Worm (Caenorhabditis elegans) whole organism, L4 larva: ENCODE data around the gene T13F2.2.
A peak's percentile ranks its signal among the peaks of the same experiment; 100 is the strongest.

Experiments used
- D1046.2 ChIP-seq: fragments of 200-800 bp; sonication (Bioruptor generic); IDR thresholded peaks from 2 replicates; pipeline ENCODE4 v1.3.6; 2022; ENCODE audit warnings: missing genetic modification characterization, missing compliant biosample characterization
- F26F4.8 ChIP-seq: fragments of 200-800 bp; sonication (Bioruptor generic); conservative IDR thresholded peaks from 2 replicates; pipeline ENCODE4 v1.3.6; 2022; ENCODE audit warnings: missing genetic modification characterization, missing compliant biosample characterization
- F44E2.7 ChIP-seq: fragments of 200-800 bp; sonication (Bioruptor generic); IDR thresholded peaks from 2 replicates; pipeline ENCODE4 v2.1.2; 2022; ENCODE audit warnings: missing genetic modification characterization, missing compliant biosample characterization
- F49E8.2 ChIP-seq: sonication (generic microtip); optimal IDR thresholded peaks from 2 replicates; lab custom pipeline; 2016; ENCODE audit warnings: missing compliant biosample characterization, mild to moderate bottlenecking, missing genetic modification characterization, borderline replicate concordance
- R02D3.7 ChIP-seq: fragments of 150-350 bp; sonication (generic microtip); optimal IDR thresholded peaks from 3 replicates; lab custom pipeline; 2014; ENCODE audit warnings: missing biosample characterization, missing genetic modification characterization
- T26A8.4 ChIP-seq: fragments of 200-800 bp; sonication (Bioruptor generic); IDR thresholded peaks from 2 replicates; pipeline ENCODE4 v1.3.6; 2022; ENCODE audit warnings: missing genetic modification characterization, missing compliant biosample characterization
- Y105C5A.15 ChIP-seq: fragments of 200-800 bp; sonication (Bioruptor generic); IDR thresholded peaks from 2 replicates; pipeline ENCODE4 v1.3.6; 2022; ENCODE audit warnings: missing genetic modification characterization, missing compliant biosample characterization
- ZK337.2 ChIP-seq: fragments of 200-800 bp; sonication (Bioruptor generic); IDR thresholded peaks from 2 replicates; pipeline ENCODE4 v1.3.6; 2022; ENCODE audit warnings: missing genetic modification reagents, missing genetic modification characterization, missing compliant biosample characterization
- ZK546.5 ChIP-seq, 2 experiments: sonication (generic microtip); optimal IDR thresholded peaks; 2 replicates each; lab custom pipeline; 2017; ENCODE audit warnings: missing biosample characterization in 2 of 2, missing genetic modification characterization in 2 of 2
- aha-1 ChIP-seq: fragments of 150-350 bp; peaks from one replicate; lab custom pipeline; 2014; ENCODE audit warnings: missing biosample characterization, missing genetic modification characterization
- attf-4 ChIP-seq: sonication (generic microtip); optimal IDR thresholded peaks from 3 replicates; lab custom pipeline; 2017; ENCODE audit warnings: missing biosample characterization, missing genetic modification characterization
- ceh-44 ChIP-seq: fragments of 200-800 bp; sonication (Bioruptor generic); IDR thresholded peaks from 2 replicates; pipeline ENCODE4 v1.3.6; 2022; ENCODE audit warnings: missing genetic modification reagents, missing genetic modification characterization, missing compliant biosample characterization
- ceh-62 ChIP-seq: sonication (generic microtip); optimal IDR thresholded peaks from 2 replicates; lab custom pipeline; 2017; ENCODE audit warnings: missing biosample characterization, missing genetic modification characterization
- ces-1 ChIP-seq: fragments of 150-350 bp; sonication (generic microtip); optimal IDR thresholded peaks from 4 replicates; lab custom pipeline; 2014; ENCODE audit warnings: missing biosample characterization, missing genetic modification reagents, missing genetic modification characterization
- daf-12 ChIP-seq: fragments of 150-350 bp; optimal IDR thresholded peaks from 2 replicates; lab custom pipeline; 2014; ENCODE audit warnings: missing biosample characterization, missing genetic modification reagents, missing genetic modification characterization
- daf-16 ChIP-seq, 3 experiments: sonication (generic microtip); optimal IDR thresholded peaks; 2 replicates each; lab custom pipeline; 2016 to 2017; ENCODE audit warnings: missing genetic modification characterization in 3 of 3, missing genetic modification reagents in 3 of 3, mild to moderate bottlenecking in 2 of 3, missing compliant biosample characterization in 2 of 3, missing biosample characterization in 1 of 3, moderate library complexity in 1 of 3
- daf-19 ChIP-seq: fragments of 200-800 bp; sonication (Bioruptor generic); conservative IDR thresholded peaks from 2 replicates; pipeline ENCODE4 v1.3.6; 2022; ENCODE audit warnings: missing genetic modification characterization, missing compliant biosample characterization
- dmd-6 ChIP-seq: fragments of 200-800 bp; sonication (Bioruptor generic); IDR thresholded peaks from 2 replicates; pipeline ENCODE4 v1.3.6; 2022; ENCODE audit warnings: missing genetic modification reagents, missing genetic modification characterization, missing compliant biosample characterization
- dve-1 ChIP-seq: sonication (generic microtip); optimal IDR thresholded peaks from 2 replicates; lab custom pipeline; 2017; ENCODE audit warnings: antibody characterized with exemption, mild to moderate bottlenecking, missing genetic modification characterization, missing compliant biosample characterization; ENCODE audit not compliant: insufficient read depth
- egl-27 ChIP-seq: sonication (generic microtip); optimal IDR thresholded peaks from 3 replicates; lab custom pipeline; 2017; ENCODE audit warnings: missing biosample characterization, missing genetic modification reagents, missing genetic modification characterization
- egl-43 ChIP-seq: fragments of 200-800 bp; sonication (Bioruptor generic); IDR thresholded peaks from 2 replicates; pipeline ENCODE4 v1.3.6; 2022; ENCODE audit warnings: missing genetic modification reagents, missing genetic modification characterization, missing compliant biosample characterization
- hif-1 ChIP-seq, 2 experiments: sonication (generic microtip); optimal IDR thresholded peaks; 2 replicates each; lab custom pipeline; 2016 to 2017; ENCODE audit warnings: missing compliant biosample characterization in 2 of 2, missing genetic modification characterization in 2 of 2, missing genetic modification reagents in 2 of 2, missing genotype in 2 of 2, mild to moderate bottlenecking in 1 of 2
- hlh-11 ChIP-seq: fragments of 200-800 bp; sonication (Bioruptor generic); optimal IDR thresholded peaks from 2 replicates; lab custom pipeline; 2018; ENCODE audit warnings: mild to moderate bottlenecking, missing genetic modification characterization, missing compliant biosample characterization
- hlh-30 ChIP-seq: sonication (generic microtip); optimal IDR thresholded peaks from 2 replicates; lab custom pipeline; 2017; ENCODE audit warnings: antibody characterized with exemption, mild to moderate bottlenecking, missing genetic modification characterization, missing compliant biosample characterization; ENCODE audit not compliant: insufficient read depth
- jun-1 ChIP-seq: fragments of 150-350 bp; optimal IDR thresholded peaks from 2 replicates; lab custom pipeline; 2014; ENCODE audit warnings: missing biosample characterization, missing genetic modification reagents, missing genetic modification characterization
- lin-13 ChIP-seq: fragments of 150-350 bp; optimal IDR thresholded peaks from 2 replicates; lab custom pipeline; 2014; ENCODE audit warnings: missing biosample characterization, missing genetic modification reagents, missing genetic modification characterization
- lin-15B ChIP-seq: fragments of 150-350 bp; sonication (generic microtip); optimal IDR thresholded peaks from 3 replicates; lab custom pipeline; 2014; ENCODE audit warnings: missing biosample characterization, missing genetic modification characterization
- lin-38 ChIP-seq: fragments of 200-800 bp; sonication (Bioruptor generic); IDR thresholded peaks from 2 replicates; pipeline ENCODE4 v1.3.6; 2022; ENCODE audit warnings: missing genetic modification reagents, missing genetic modification characterization, missing compliant biosample characterization
- mdt-29 ChIP-seq: fragments of 200-800 bp; sonication (Bioruptor generic); IDR thresholded peaks from 2 replicates; pipeline ENCODE4 v1.3.6; 2022; ENCODE audit warnings: missing genetic modification reagents, missing genetic modification characterization, missing compliant biosample characterization
- mep-1 ChIP-seq: fragments of 150-350 bp; sonication (generic microtip); optimal IDR thresholded peaks from 3 replicates; lab custom pipeline; 2014; ENCODE audit warnings: missing biosample characterization, missing genetic modification characterization
- mes-2 ChIP-seq: sonication (generic microtip); optimal IDR thresholded peaks from 2 replicates; lab custom pipeline; 2016; ENCODE audit warnings: missing genotype, mild to moderate bottlenecking, missing genetic modification characterization, missing compliant biosample characterization; ENCODE audit not compliant: poor library complexity, severe bottlenecking
- mxl-2 ChIP-seq: fragments of 200-800 bp; sonication (Bioruptor generic); conservative IDR thresholded peaks from 2 replicates; pipeline ENCODE4 v1.3.6; 2022; ENCODE audit warnings: missing genetic modification reagents, missing genetic modification characterization, missing compliant biosample characterization
- nhr-102 ChIP-seq: sonication (generic microtip); optimal IDR thresholded peaks from 2 replicates; lab custom pipeline; 2016; ENCODE audit warnings: mild to moderate bottlenecking, missing genetic modification characterization, moderate library complexity, missing compliant biosample characterization
- nhr-11 ChIP-seq: fragments of 150-350 bp; optimal IDR thresholded peaks from 2 replicates; lab custom pipeline; 2014; ENCODE audit warnings: missing biosample characterization, missing genetic modification characterization
- nhr-111 ChIP-seq: fragments of 200-800 bp; sonication (Bioruptor generic); optimal IDR thresholded peaks from 2 replicates; lab custom pipeline; 2018; ENCODE audit warnings: mild to moderate bottlenecking, missing genetic modification characterization, missing compliant biosample characterization
- nhr-28 ChIP-seq: fragments of 150-350 bp; optimal IDR thresholded peaks from 2 replicates; lab custom pipeline; 2014; ENCODE audit warnings: missing biosample characterization, missing genetic modification characterization
- nhr-41 ChIP-seq: fragments of 200-800 bp; sonication (Bioruptor generic); IDR thresholded peaks from 2 replicates; pipeline ENCODE4 v1.3.6; 2022; ENCODE audit warnings: missing genetic modification reagents, missing genetic modification characterization, missing compliant biosample characterization
- nhr-42 ChIP-seq: fragments of 200-800 bp; sonication (Bioruptor generic); IDR thresholded peaks from 2 replicates; pipeline ENCODE4 v1.3.6; 2022; ENCODE audit warnings: missing genetic modification characterization, missing compliant biosample characterization
- nhr-48 ChIP-seq: sonication (generic microtip); optimal IDR thresholded peaks from 2 replicates; lab custom pipeline; 2016; ENCODE audit warnings: mild to moderate bottlenecking, missing genetic modification characterization, missing compliant biosample characterization
- nhr-6 ChIP-seq: fragments of 150-350 bp; optimal IDR thresholded peaks from 2 replicates; lab custom pipeline; 2014; ENCODE audit warnings: missing biosample characterization, missing genetic modification characterization
- nhr-77 ChIP-seq: fragments of 150-350 bp; optimal IDR thresholded peaks from 2 replicates; lab custom pipeline; 2014; ENCODE audit warnings: missing biosample characterization, missing genetic modification characterization
- php-3 ChIP-seq: fragments of 200-800 bp; sonication (Bioruptor generic); IDR thresholded peaks from 2 replicates; pipeline ENCODE4 v1.3.6; 2022; ENCODE audit warnings: missing genetic modification reagents, missing genetic modification characterization, missing compliant biosample characterization
- pqm-1 ChIP-seq: sonication (generic microtip); optimal IDR thresholded peaks from 2 replicates; lab custom pipeline; 2017; ENCODE audit warnings: missing biosample characterization, missing genetic modification characterization
- saeg-2 ChIP-seq: fragments of 200-800 bp; sonication (Bioruptor generic); IDR thresholded peaks from 2 replicates; pipeline ENCODE4 v1.3.6; 2022; ENCODE audit warnings: missing genetic modification reagents, missing genetic modification characterization, missing compliant biosample characterization
- set-16 ChIP-seq: fragments of 200-800 bp; sonication (Bioruptor generic); IDR thresholded peaks from 2 replicates; pipeline ENCODE4 v1.3.6; 2022; ENCODE audit warnings: missing genetic modification reagents, missing genetic modification characterization, missing compliant biosample characterization
- skn-1 ChIP-seq: fragments of 150-350 bp; optimal IDR thresholded peaks from 2 replicates; lab custom pipeline; 2014; ENCODE audit warnings: missing biosample characterization, missing genetic modification characterization
- spr-1 ChIP-seq: sonication (generic microtip); optimal IDR thresholded peaks from 2 replicates; lab custom pipeline; 2016; ENCODE audit warnings: mild to moderate bottlenecking, missing genetic modification characterization, missing compliant biosample characterization
- tag-97 ChIP-seq: fragments of 200-800 bp; sonication (Bioruptor generic); IDR thresholded peaks from 2 replicates; pipeline ENCODE4 v1.3.6; 2022; ENCODE audit warnings: missing genetic modification characterization, missing compliant biosample characterization
- unc-39 ChIP-seq: sonication (generic microtip); optimal IDR thresholded peaks from 2 replicates; lab custom pipeline; 2017; ENCODE audit warnings: missing biosample characterization, missing genetic modification characterization
- vab-7 ChIP-seq: fragments of 200-800 bp; sonication (Bioruptor generic); IDR thresholded peaks from 2 replicates; pipeline ENCODE4 v1.3.6; 2022; ENCODE audit warnings: missing genetic modification reagents, missing genetic modification characterization, missing compliant biosample characterization
- zag-1 ChIP-seq: fragments of 150-350 bp; optimal IDR thresholded peaks from 2 replicates; lab custom pipeline; 2014; ENCODE audit warnings: missing biosample characterization, missing genetic modification characterization
- zip-11 ChIP-seq: fragments of 200-800 bp; sonication (Bioruptor generic); IDR thresholded peaks from 2 replicates; pipeline ENCODE4 v1.3.6; 2022; ENCODE audit warnings: missing genetic modification characterization, missing compliant biosample characterization
- ztf-7 ChIP-seq: fragments of 150-350 bp; optimal IDR thresholded peaks from 2 replicates; lab custom pipeline; 2014; ENCODE audit warnings: missing biosample characterization, missing genetic modification characterization

The T13F2.2 gene

DNA sequence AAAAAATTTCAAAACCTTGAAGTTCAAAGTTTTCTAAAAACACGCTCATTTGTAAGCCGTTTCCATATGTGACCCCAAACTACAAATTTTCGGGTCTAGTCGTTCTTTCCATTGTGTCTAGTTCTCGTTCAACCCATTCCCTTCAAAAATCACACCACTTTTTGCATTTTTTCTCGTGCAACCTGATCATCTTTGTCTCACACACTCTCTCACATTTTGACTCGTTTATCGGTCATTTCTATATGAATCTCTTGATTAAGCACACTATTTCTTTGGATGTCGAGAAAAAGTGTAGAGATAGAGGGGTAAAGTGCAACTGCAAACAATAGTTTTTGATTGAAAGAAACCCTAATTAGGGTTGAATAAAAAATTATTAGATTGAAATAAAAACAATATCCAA is 6.4 kb upstream of the T13F2.2 start (continued):
- TF ChIP-seq dmd-6 (GFP tag; lab: Robert Waterston, UW) (peak; percentile 70), skn-1 (tag; lab: Kevin White, UChicago) (no peak), zip-11 (no peak), zag-1 (no peak), nhr-28 (tag; lab: Kevin White, UChicago) (peak; percentile 96), nhr-42 (GFP tag; lab: Robert Waterston, UW) (no peak), set-16 (GFP tag; lab: Robert Waterston, UW) (no peak), F26F4.8 (GFP tag; lab: Robert Waterston, UW) (no peak), nhr-111 (GFP tag; lab: Kevin White, UChicago) (no peak), ztf-7 (tag; lab: Kevin White, UChicago) (no peak), saeg-2 (GFP tag; lab: Robert Waterston, UW) (no peak), nhr-102 (tag; lab: Kevin White, UChicago) (no peak), php-3 (GFP tag; lab: Robert Waterston, UW) (peak; percentile 40; the same call in 1 of the 2 replicates), nhr-6 (tag; lab: Kevin White, UChicago) (peak; percentile 24), pqm-1 (peak; percentile 40), lin-13 (GFP tag; lab: Kevin White, UChicago) (peak; percentile 44), F49E8.2 (tag; lab: Kevin White, UChicago) (no peak), Y105C5A.15 (no peak), attf-4 (tag; lab: Kevin White, UChicago) (no peak), D1046.2 (GFP tag; lab: Robert Waterston, UW) (no peak), hlh-11 (tag; lab: Kevin White, UChicago) (peak; percentile 93), egl-27 (tag; lab: Kevin White, UChicago) (no peak), dve-1 (tag; lab: Kevin White, UChicago) (peak; percentile 85), nhr-77 (tag; lab: Kevin White, UChicago) (peak; percentile 91), hlh-30 (tag; lab: Kevin White, UChicago) (peak; percentile 87), ZK546.5 (tag; optimal IDR thresholded peaks at IDR 0.05; lab: Kevin White, UChicago) (no peak), spr-1 (no peak), daf-12 (no peak), jun-1 (tag; lab: Kevin White, UChicago) (no peak), daf-19 (GFP tag; lab: Robert Waterston, UW) (no peak), mdt-29 (GFP tag; lab: Robert Waterston, UW) (no peak), mxl-2 (GFP tag; lab: Robert Waterston, UW) (no peak), nhr-11 (no peak), F44E2.7 (GFP tag; lab: Robert Waterston, UW) (no peak), R02D3.7 (tag; lab: Kevin White, UChicago) (no peak), aha-1 (tag; lab: Kevin White, UChicago) (no peak), nhr-41 (GFP tag; lab: Robert Waterston, UW) (no peak), egl-43 (GFP tag; lab: Robert Waterston, UW) (no peak), vab-7 (GFP tag; lab: Robert Waterston, UW) (no peak), unc-39 (tag; lab: Kevin White, UChicago) (no peak), ceh-44 (GFP tag; lab: Robert Waterston, UW) (no peak), T26A8.4 (GFP tag; lab: Robert Waterston, UW) (0 out of 2 replicates have a peak, but pooled peaks have one; percentile 19)

DNA sequence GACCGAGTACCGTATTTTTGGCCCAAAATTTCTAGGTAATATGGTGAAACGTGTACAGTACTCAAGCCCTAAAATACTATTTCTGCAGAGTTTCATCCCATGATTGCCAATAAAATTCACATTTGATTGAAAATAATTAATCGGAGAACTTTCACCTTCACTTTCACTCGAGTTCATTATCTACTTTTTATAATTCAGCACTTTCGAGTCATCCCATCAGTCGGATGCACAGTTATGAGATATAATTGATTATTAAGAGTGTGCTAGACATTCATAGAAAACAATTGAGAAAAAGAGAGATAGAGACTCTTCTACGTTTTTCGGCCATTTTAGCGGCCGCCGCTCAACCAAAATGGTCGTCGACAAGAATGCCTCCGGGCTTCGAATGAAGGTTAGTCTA is 5.6 kb upstream of the T13F2.2 start, which contains the start of gene fat-3:
TSS of gene fat-3 (plus strand) at position 313 of the 400 bp plus-strand sequence.
- TF ChIP-seq hif-1 (tag; optimal IDR thresholded peaks at IDR 0.05; lab: Kevin White, UChicago), result no peak
- no peak for TF ChIP-seq ceh-62 (tag; lab: Kevin White, UChicago)
- TF ChIP-seq ZK337.2, result no peak
- no peak for TF ChIP-seq daf-16 (GFP tag; optimal IDR thresholded peaks at IDR 0.05; lab: Kevin White, UChicago)
- TF ChIP-seq daf-16 (tag; optimal IDR thresholded peaks at IDR 0.05; lab: Kevin White, UChicago), result peak; percentile 68
- TF ChIP-seq lin-38 (GFP tag; lab: Robert Waterston, UW), result no peak
- TF ChIP-seq lin-15B (tag; lab: Kevin White, UChicago), result no peak
- TF ChIP-seq F49E8.2 (tag; lab: Kevin White, UChicago), result no peak
- peak; percentile 41 for TF ChIP-seq mep-1 (tag; lab: Kevin White, UChicago)
- peak; percentile 17 for TF ChIP-seq mes-2 (tag; lab: Kevin White, UChicago)
- peak; percentile 60 for TF ChIP-seq hlh-11 (tag; lab: Kevin White, UChicago)
- TF ChIP-seq ces-1 (GFP tag; lab: Kevin White, UChicago), result no peak
- no peak for TF ChIP-seq skn-1 (tag; lab: Kevin White, UChicago)
- TF ChIP-seq tag-97, result no peak
- peak; percentile 4 for TF ChIP-seq nhr-48 (tag; lab: Kevin White, UChicago)
